Fruit fly (Drosophila melanogaster) whole organism, embryonic: ENCODE data around the gene yellow-e3.

ENCODE experiments used
- Atf6 ChIP-seq: fragments of 200-800 bp; sonication (Bioruptor generic); IDR thresholded peaks from 2 replicates; pipeline ENCODE4 v1.3.6; 2022; ENCODE audit warnings: missing biosample characterization, missing genetic modification characterization
- CG10366 ChIP-seq: fragments of 200-800 bp; sonication (Bioruptor generic); IDR thresholded peaks from 2 replicates; pipeline ENCODE4 v1.3.6; 2022; ENCODE audit warnings: missing biosample characterization, missing genetic modification characterization
- CG12236 ChIP-seq: fragments of 200-800 bp; sonication (Bioruptor generic); optimal IDR thresholded peaks from 2 replicates; lab custom pipeline; 2016; ENCODE audit warnings: missing biosample characterization, missing genetic modification characterization
- CG12299 ChIP-seq: fragments of 200-800 bp; sonication (Bioruptor generic); optimal IDR thresholded peaks from 2 replicates; lab custom pipeline; 2018; ENCODE audit warnings: missing biosample characterization, mild to moderate bottlenecking, missing genetic modification characterization
- CG12659 ChIP-seq: fragments of 200-800 bp; sonication (Bioruptor generic); optimal IDR thresholded peaks from 3 replicates; lab custom pipeline; 2017; ENCODE audit warnings: mild to moderate bottlenecking, missing biosample characterization, missing genetic modification reagents, missing genetic modification characterization
- CG13424 ChIP-seq: fragments of 200-800 bp; sonication (Bioruptor generic); optimal IDR thresholded peaks from 2 replicates; lab custom pipeline; 2019; ENCODE audit warnings: missing biosample characterization, mild to moderate bottlenecking, missing genetic modification characterization, moderate library complexity
- CG15696 ChIP-seq: fragments of 200-800 bp; sonication (Bioruptor generic); optimal IDR thresholded peaks from 2 replicates; lab custom pipeline; 2019; ENCODE audit warnings: missing biosample characterization, mild to moderate bottlenecking, missing genetic modification characterization, moderate library complexity
- CG16813 ChIP-seq: fragments of 200-800 bp; sonication (Bioruptor generic); IDR thresholded peaks from 3 replicates; pipeline ENCODE4 v1.3.6; 2022; ENCODE audit warnings: missing biosample characterization, missing genetic modification characterization; ENCODE audit not compliant: partially characterized antibody
- CG16815 ChIP-seq: fragments of 200-800 bp; sonication (Bioruptor generic); optimal IDR thresholded peaks from 3 replicates; lab custom pipeline; 2017; ENCODE audit warnings: missing biosample characterization, mild to moderate bottlenecking, missing genetic modification characterization
- CG16863 ChIP-seq: fragments of 200-800 bp; sonication (Bioruptor generic); optimal IDR thresholded peaks from 3 replicates; lab custom pipeline; 2016; ENCODE audit warnings: missing biosample characterization, missing genetic modification characterization
- CG17328 ChIP-seq: fragments of 200-800 bp; sonication (Bioruptor generic); IDR thresholded peaks from 2 replicates; pipeline ENCODE4 v1.3.6; 2022; ENCODE audit warnings: missing biosample characterization, missing genetic modification characterization
- CG17385 ChIP-seq: fragments of 200-800 bp; sonication (Bioruptor generic); optimal IDR thresholded peaks from 3 replicates; lab custom pipeline; 2018; ENCODE audit warnings: missing biosample characterization, mild to moderate bottlenecking, missing genetic modification characterization
- CG18599 ChIP-seq: fragments of 200-800 bp; sonication (Bioruptor generic); optimal IDR thresholded peaks from 3 replicates; lab custom pipeline; 2017; ENCODE audit warnings: missing biosample characterization, missing genetic modification characterization, mild to moderate bottlenecking, moderate library complexity, missing genetic modification reagents
- CG3407 ChIP-seq: fragments of 200-800 bp; sonication (Bioruptor generic); optimal IDR thresholded peaks from 2 replicates; lab custom pipeline; 2018; ENCODE audit warnings: missing biosample characterization, mild to moderate bottlenecking, missing genetic modification characterization
- CG4328 ChIP-seq: fragments of 200-800 bp; sonication (Bioruptor generic); optimal IDR thresholded peaks from 3 replicates; lab custom pipeline; 2017; ENCODE audit warnings: missing biosample characterization, missing genetic modification reagents, missing genetic modification characterization
- CG4424 ChIP-seq: fragments of 200-800 bp; sonication (Bioruptor generic); optimal IDR thresholded peaks from 3 replicates; lab custom pipeline; 2016; ENCODE audit warnings: missing biosample characterization, missing genetic modification characterization
- Ets65A ChIP-seq: fragments of 200-800 bp; sonication (Bioruptor generic); peaks from one replicate; lab custom pipeline; 2016; ENCODE audit warnings: missing biosample characterization, missing genetic modification characterization
- Ets97D ChIP-seq: fragments of 200-800 bp; sonication (Bioruptor generic); optimal IDR thresholded peaks from 3 replicates; lab custom pipeline; 2016; ENCODE audit warnings: missing biosample characterization, missing genetic modification characterization
- H15 ChIP-seq: fragments of 200-800 bp; sonication (Bioruptor generic); IDR thresholded peaks from 3 replicates; pipeline ENCODE4 v1.3.6; 2022; ENCODE audit warnings: missing biosample characterization, missing genetic modification characterization
- Hmx ChIP-seq: fragments of 200-800 bp; sonication (Bioruptor generic); optimal IDR thresholded peaks from 2 replicates; lab custom pipeline; 2016; ENCODE audit warnings: missing biosample characterization, missing genetic modification characterization
- Lhr ChIP-seq: fragments of 200-800 bp; sonication (Bioruptor generic); optimal IDR thresholded peaks from 3 replicates; lab custom pipeline; 2017; ENCODE audit warnings: mild to moderate bottlenecking, missing biosample characterization, missing genetic modification reagents, missing genetic modification characterization
- MTF-1 ChIP-seq: fragments of 200-800 bp; sonication (Bioruptor generic); optimal IDR thresholded peaks from 2 replicates; lab custom pipeline; 2018; ENCODE audit warnings: missing biosample characterization, mild to moderate bottlenecking, missing genetic modification characterization, borderline replicate concordance
- Mad ChIP-seq: fragments of 200-800 bp; sonication (Bioruptor generic); optimal IDR thresholded peaks from 2 replicates; lab custom pipeline; 2016; ENCODE audit warnings: missing biosample characterization, missing genetic modification characterization
- NC2β ChIP-seq: fragments of 200-800 bp; sonication (Bioruptor generic); optimal IDR thresholded peaks from 2 replicates; lab custom pipeline; 2016; ENCODE audit warnings: missing biosample characterization, missing genetic modification characterization
- Nf-YA ChIP-seq: fragments of 200-800 bp; sonication (Bioruptor generic); IDR thresholded peaks from 2 replicates; pipeline ENCODE4 v1.3.6; 2022; ENCODE audit warnings: missing biosample characterization, missing genetic modification characterization
- Optix ChIP-seq: fragments of 200-800 bp; sonication (Bioruptor generic); IDR thresholded peaks from 3 replicates; pipeline ENCODE4 v1.3.6; 2022; ENCODE audit warnings: missing biosample characterization, missing genetic modification characterization
- Xrp1 ChIP-seq: fragments of 200-800 bp; sonication (Bioruptor generic); IDR thresholded peaks from 2 replicates; pipeline ENCODE4 v1.3.6; 2022; ENCODE audit warnings: missing biosample characterization, missing genetic modification characterization
- YL-1 ChIP-seq: fragments of 200-800 bp; sonication (Bioruptor generic); optimal IDR thresholded peaks from 3 replicates; lab custom pipeline; 2017; ENCODE audit warnings: missing biosample characterization, mild to moderate bottlenecking, missing genetic modification characterization
- ash1 ChIP-seq: fragments of 200-800 bp; sonication (Bioruptor generic); optimal IDR thresholded peaks from 2 replicates; lab custom pipeline; 2018; ENCODE audit warnings: missing biosample characterization, mild to moderate bottlenecking, missing genetic modification characterization
- bigmax ChIP-seq: fragments of 200-800 bp; sonication (Bioruptor generic); optimal IDR thresholded peaks from 2 replicates; lab custom pipeline; 2018; ENCODE audit warnings: missing biosample characterization, mild to moderate bottlenecking, missing genetic modification characterization
- dm ChIP-seq: fragments of 200-800 bp; sonication (Bioruptor generic); optimal IDR thresholded peaks from 3 replicates; lab custom pipeline; 2016; ENCODE audit warnings: missing biosample characterization, missing genetic modification characterization
- dmrt11E ChIP-seq: fragments of 200-800 bp; sonication (Bioruptor generic); optimal IDR thresholded peaks from 3 replicates; lab custom pipeline; 2018; ENCODE audit warnings: missing biosample characterization, mild to moderate bottlenecking, missing genetic modification characterization, moderate library complexity
- dpn ChIP-seq, 2 experiments: fragments of 200-800 bp; sonication (Bioruptor generic); optimal IDR thresholded peaks; 3 replicates each; lab custom pipeline; 2016; ENCODE audit warnings: missing biosample characterization in 2 of 2, missing genetic modification characterization in 2 of 2
- fru ChIP-seq: fragments of >200 bp; optimal IDR thresholded peaks from 2 replicates; lab custom pipeline; 2017
- gfzf ChIP-seq: fragments of 200-800 bp; sonication (Bioruptor generic); optimal IDR thresholded peaks from 2 replicates; lab custom pipeline; 2016; ENCODE audit warnings: missing biosample characterization, mild to moderate bottlenecking, missing genetic modification characterization, moderate library complexity
- gsb ChIP-seq: fragments of 200-800 bp; sonication (Bioruptor generic); IDR thresholded peaks from 2 replicates; pipeline ENCODE4 v1.3.6; 2022; ENCODE audit warnings: missing biosample characterization, missing genetic modification characterization
- her ChIP-seq: fragments of 200-800 bp; sonication (Bioruptor generic); optimal IDR thresholded peaks from 2 replicates; lab custom pipeline; 2016; ENCODE audit warnings: missing biosample characterization, missing genetic modification characterization
- jigr1 ChIP-seq: fragments of 200-800 bp; sonication (Bioruptor generic); IDR thresholded peaks from 3 replicates; pipeline ENCODE4 v1.3.6; 2022; ENCODE audit warnings: missing biosample characterization, missing genetic modification characterization
- kni ChIP-seq: fragments of 200-800 bp; sonication (Bioruptor generic); optimal IDR thresholded peaks from 3 replicates; lab custom pipeline; 2017; ENCODE audit warnings: mild to moderate bottlenecking, missing biosample characterization, missing genetic modification reagents, missing genetic modification characterization
- lbe ChIP-seq: fragments of 200-800 bp; sonication (Bioruptor generic); optimal IDR thresholded peaks from 2 replicates; lab custom pipeline; 2016; ENCODE audit warnings: missing biosample characterization, mild to moderate bottlenecking, missing genetic modification characterization
- pan ChIP-seq, 4 experiments: fragments of >200 bp in 3 of 4; fragments of 200-800 bp in 1 of 4; sonication (Bioruptor generic) in 1 of 4; optimal IDR thresholded peaks in 3 of 4; IDR thresholded peaks in 1 of 4; 2 replicates each; pipeline versions ENCODE4 v1.3.6 to Lab custom; 2017 to 2022; ENCODE audit warnings: missing biosample characterization in 2 of 4, missing genetic modification characterization in 2 of 4, mixed read lengths in 1 of 4
- pb ChIP-seq: fragments of 200-800 bp; sonication (Bioruptor generic); optimal IDR thresholded peaks from 3 replicates; lab custom pipeline; 2016; ENCODE audit warnings: missing biosample characterization, missing genetic modification characterization
- schlank ChIP-seq: fragments of 200-800 bp; sonication (Bioruptor generic); optimal IDR thresholded peaks from 2 replicates; lab custom pipeline; 2018; ENCODE audit warnings: missing biosample characterization, mild to moderate bottlenecking, missing genetic modification characterization
- slbo ChIP-seq: fragments of 200-800 bp; sonication (Bioruptor generic); IDR thresholded peaks from 2 replicates; pipeline ENCODE4 v1.3.6; 2022; ENCODE audit warnings: missing biosample characterization, missing genetic modification characterization
- sob ChIP-seq: fragments of 200-800 bp; sonication (Bioruptor generic); IDR thresholded peaks from 2 replicates; pipeline ENCODE4 v1.3.6; 2022; ENCODE audit warnings: missing biosample characterization, missing genetic modification characterization
- ssp ChIP-seq: fragments of 200-800 bp; sonication (Bioruptor generic); IDR thresholded peaks from 2 replicates; pipeline ENCODE4 v1.3.6; 2022; ENCODE audit warnings: missing biosample characterization, missing genetic modification characterization
- tll ChIP-seq, 2 experiments: fragments of 200-800 bp in 1 of 2; fragments of >200 bp in 1 of 2; sonication (Bioruptor generic) in 1 of 2; optimal IDR thresholded peaks; 2 replicates each; lab custom pipeline; 2017 to 2019; ENCODE audit warnings: missing biosample characterization in 2 of 2, missing genetic modification characterization in 2 of 2, mild to moderate bottlenecking in 1 of 2, moderate library complexity in 1 of 2
- wdn ChIP-seq: fragments of 200-800 bp; sonication (Bioruptor generic); IDR thresholded peaks from 2 replicates; pipeline ENCODE4 v1.3.6; 2022; ENCODE audit warnings: missing biosample characterization, missing genetic modification characterization

Gene yellow-e3

DNA sequence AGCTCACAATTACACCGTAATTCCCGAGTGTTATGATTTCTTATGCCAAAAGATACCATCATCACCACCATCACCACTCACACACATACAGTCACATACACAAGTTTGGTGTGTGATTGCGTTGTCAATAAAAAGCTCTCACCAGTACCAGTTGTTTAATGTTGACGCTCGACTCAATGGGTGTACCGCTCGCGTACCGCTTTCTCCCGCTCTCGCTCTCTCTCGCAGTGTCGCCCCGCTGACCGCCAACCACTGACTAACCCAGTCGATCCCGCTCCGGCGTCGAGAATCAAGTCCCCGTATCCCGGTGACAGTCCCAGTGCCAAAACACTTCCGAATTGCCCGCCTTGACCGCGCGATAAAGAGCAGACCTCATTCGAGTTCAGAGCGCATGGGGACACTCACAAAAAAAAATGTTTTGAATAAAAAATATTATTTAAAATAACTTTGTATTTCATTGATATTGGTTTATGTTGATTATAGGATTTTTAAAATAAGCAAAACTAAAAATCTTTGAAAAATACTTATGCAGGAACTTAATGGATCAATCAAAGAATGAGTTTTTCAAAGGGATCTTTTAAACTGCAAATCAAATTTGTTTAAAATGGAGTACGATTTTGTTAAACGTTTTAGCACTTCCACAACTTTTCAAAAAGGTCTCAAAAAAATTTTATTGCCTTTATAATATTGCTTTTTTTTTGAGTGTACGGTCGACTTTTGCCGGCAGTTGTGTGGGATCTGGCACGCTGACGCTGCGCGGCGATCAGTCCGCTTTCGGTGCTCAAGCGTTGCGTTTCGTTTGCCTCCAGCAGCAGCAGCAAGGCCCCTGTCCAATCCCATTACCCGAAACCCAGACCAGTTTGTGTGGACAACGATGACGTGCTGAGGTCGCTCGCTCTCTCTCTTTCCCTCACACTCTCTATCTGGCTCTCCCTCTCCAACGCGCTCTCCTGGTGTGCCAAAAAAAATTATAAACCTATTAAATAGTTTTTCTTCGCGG lies 40.2 kb downstream of the yellow-e3 start, which contains the start of gene Dic1 (continued):
- TF ChIP-seq kni (peak; percentile 94), Ets65A (GFP tag; lab: Kevin White, UChicago) (peak; percentile 98), MTF-1 (GFP tag; lab: Kevin White, UChicago) (peak; percentile 69), CG16813 (GFP tag; lab: Robert Waterston, UW) (no peak), CG12299 (tag; lab: Kevin White, UChicago) (peak; percentile 91), CG16815 (GFP tag; lab: Kevin White, UChicago) (peak; percentile 93), CG12659 (GFP tag; lab: Kevin White, UChicago) (peak; percentile 99), CG16863 (GFP tag; lab: Kevin White, UChicago) (peak; percentile 87), bigmax (GFP tag; lab: Kevin White, UChicago) (no peak), schlank (peak; percentile 91), CG4424 (GFP tag; lab: Kevin White, UChicago) (peak; percentile 97), Mad (GFP tag; lab: Kevin White, UChicago) (peak; percentile 91), ssp (GFP tag; lab: Robert Waterston, UW) (peak; percentile 82), CG10366 (GFP tag; lab: Robert Waterston, UW) (peak; percentile 89), CG3407 (peak; percentile 93), slbo (GFP tag; lab: Robert Waterston, UW) (peak; percentile 93), pan (optimal IDR thresholded peaks at IDR 0.05; lab: Kevin White, UChicago) (no peak), pan (GFP tag; optimal IDR thresholded peaks at IDR 0.05 in 1 of 2, IDR thresholded peaks at IDR 0.05 in 1 of 2) (peak in 1 of 2 experiments; percentile 93), Xrp1 (GFP tag; lab: Robert Waterston, UW) (peak; percentile 93), CG17328 (GFP tag; lab: Robert Waterston, UW) (peak; percentile 81), Lhr (peak; percentile 79), Nf-YA (GFP tag; lab: Robert Waterston, UW) (peak; percentile 85), fru (no peak), wdn (peak; percentile 82), tll (GFP tag; optimal IDR thresholded peaks at IDR 0.05; lab: Kevin White, UChicago) (peak in 1 of 2 experiments; percentile 64), Hmx (GFP tag; lab: Kevin White, UChicago) (peak; percentile 88), Atf6 (GFP tag; lab: Robert Waterston, UW) (peak; percentile 95), NC2β (GFP tag; lab: Kevin White, UChicago) (peak; percentile 81), H15 (peak; percentile 83), lbe (GFP tag; lab: Kevin White, UChicago) (peak; percentile 89), dmrt11E (tag; lab: Kevin White, UChicago) (peak; percentile 90), CG12236 (GFP tag; lab: Kevin White, UChicago) (peak; percentile 77), Optix (GFP tag; lab: Robert Waterston, UW) (peak; percentile 37; the same call in 1 of the 3 replicates), CG15696 (tag; lab: Kevin White, UChicago) (peak; percentile 93), sob (GFP tag; lab: Robert Waterston, UW) (peak; percentile 89), Ets97D (GFP tag; lab: Kevin White, UChicago) (peak; percentile 65), gsb (GFP tag; lab: Robert Waterston, UW) (peak; percentile 75), CG18599 (peak; percentile 98), CG17385 (GFP tag; lab: Kevin White, UChicago) (peak; percentile 95), YL-1 (GFP tag; lab: Kevin White, UChicago) (peak; percentile 93), dm (GFP tag; lab: Kevin White, UChicago) (peak; percentile 84), her (GFP tag; lab: Kevin White, UChicago) (peak; percentile 78), dpn (GFP tag; optimal IDR thresholded peaks at IDR 0.05; lab: Kevin White, UChicago) (peak; percentile 93 to 95), ash1 (GFP tag; lab: Kevin White, UChicago) (no peak), pb (peak; percentile 80), CG13424 (tag; lab: Kevin White, UChicago) (peak; percentile 98), CG4328 (peak; percentile 96), gfzf (GFP tag; lab: Kevin White, UChicago) (no peak), jigr1 (GFP tag; lab: Robert Waterston, UW) (peak; percentile 86)
